Fruit fly (Drosophila melanogaster): ENCODE data around the gene CG33647.
A peak's percentile ranks its signal among the peaks of the same experiment; 100 is the strongest.

CG33647 gene

DNA sequence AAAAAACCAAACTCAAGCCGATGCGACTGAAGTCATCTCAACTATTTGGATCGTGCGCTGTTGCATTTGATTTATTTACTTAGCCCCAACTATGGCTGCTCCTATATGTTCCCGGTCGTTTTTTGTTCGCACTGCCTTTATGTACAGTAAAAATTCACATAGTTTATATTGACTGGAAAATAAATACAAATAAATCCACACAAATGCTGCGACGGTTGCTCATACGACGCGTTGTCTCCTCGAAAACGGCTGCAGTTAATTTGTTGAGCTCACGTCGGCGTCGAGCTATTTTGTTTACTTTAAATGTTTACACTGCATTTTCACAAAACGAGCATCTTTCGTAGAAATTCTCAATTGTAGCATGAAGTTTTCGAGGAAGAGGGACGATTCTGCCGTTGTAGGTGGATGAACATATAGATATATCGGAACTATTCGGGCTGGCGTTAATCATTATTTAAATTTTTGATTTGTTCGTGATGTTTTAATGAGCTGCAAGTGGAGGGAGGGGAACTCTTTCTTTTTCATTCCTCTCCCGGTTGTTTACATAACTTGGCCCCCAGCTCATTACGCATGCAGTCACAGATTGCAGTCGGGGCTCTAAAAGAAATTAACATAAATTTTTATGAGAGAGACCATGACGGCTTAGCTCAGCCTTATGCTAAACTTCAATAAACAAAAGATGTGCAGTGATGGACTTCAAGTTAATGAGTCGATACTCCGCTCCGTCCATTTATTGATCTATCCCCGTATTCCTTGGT lies 44.1 kb upstream of the CG33647 start:
- TF ChIP-seq dmrt93B (GFP tag; optimal IDR thresholded peaks at IDR 0.05) (no peak), h (GFP tag; optimal IDR thresholded peaks at IDR 0.05) (no peak), rgr (GFP tag; optimal IDR thresholded peaks at IDR 0.05) (no peak), psq (GFP tag; optimal IDR thresholded peaks at IDR 0.05) (no peak), sv (GFP tag; optimal IDR thresholded peaks at IDR 0.05) (no peak), foxo (GFP tag; optimal IDR thresholded peaks at IDR 0.05) (no peak), Sp1 (GFP tag; optimal IDR thresholded peaks at IDR 0.05) (no peak), usp (GFP tag; optimal IDR thresholded peaks at IDR 0.05) (no peak), Jra (GFP tag; optimal IDR thresholded peaks at IDR 0.05) (no peak), lola (GFP tag; optimal IDR thresholded peaks at IDR 0.05) (no peak)

dm6 chr3L:19193154-19193553 lies 43.0 kb upstream of the CG33647 start:
- TF ChIP-seq dl (GFP tag; optimal IDR thresholded peaks at IDR 0.05; ENCODE audit: insufficient read depth in 1 of 2, partially characterized antibody in 2 of 2) (no peak), sv (GFP tag; optimal IDR thresholded peaks at IDR 0.05) (no peak), rgr (GFP tag; optimal IDR thresholded peaks at IDR 0.05) (no peak), CG32264 (GFP tag; optimal IDR thresholded peaks at IDR 0.05) (no peak), Mio (GFP tag; optimal IDR thresholded peaks at IDR 0.05) (no peak), Hr78 (GFP tag; optimal IDR thresholded peaks at IDR 0.05) (no peak), Vsx2 (GFP tag; optimal IDR thresholded peaks at IDR 0.05; ENCODE audit: partially characterized antibody) (no peak), dsf (GFP tag; optimal IDR thresholded peaks at IDR 0.05; ENCODE audit: borderline replicate concordance) (no peak), HLH106 (tag; optimal IDR thresholded peaks at IDR 0.05) (no peak), Rel (GFP tag; optimal IDR thresholded peaks at IDR 0.05) (no peak), Rel (tag; optimal IDR thresholded peaks at IDR 0.05) (no peak), GATAd (GFP tag; optimal IDR thresholded peaks at IDR 0.05) (no peak), Dif (GFP tag; optimal IDR thresholded peaks at IDR 0.05; ENCODE audit: partially characterized antibody) (no peak)

- peak; percentile 95 for TF ChIP-seq OdsH (GFP tag; optimal IDR thresholded peaks at IDR 0.05)
- no peak for TF ChIP-seq Dfd (GFP tag; optimal IDR thresholded peaks at IDR 0.05)
- TF ChIP-seq br (GFP tag; optimal IDR thresholded peaks at IDR 0.05): peak; percentile 82
- TF ChIP-seq psq (GFP tag; optimal IDR thresholded peaks at IDR 0.05): peak; percentile 94
- TF ChIP-seq sage (GFP tag; optimal IDR thresholded peaks at IDR 0.05): peak; percentile 89
- peak; percentile 50 for TF ChIP-seq dsf (GFP tag; optimal IDR thresholded peaks at IDR 0.05; ENCODE audit: borderline replicate concordance)
- TF ChIP-seq HLH106 (tag; optimal IDR thresholded peaks at IDR 0.05): peak; percentile 91
- peak; percentile 93 for TF ChIP-seq brk (GFP tag; optimal IDR thresholded peaks at IDR 0.05)
- TF ChIP-seq dl (GFP tag; optimal IDR thresholded peaks at IDR 0.05; ENCODE audit: insufficient read depth in 1 of 2, partially characterized antibody in 2 of 2): no peak
- TF ChIP-seq CG9705 (GFP tag; optimal IDR thresholded peaks at IDR 0.05): peak; percentile 75
- TF ChIP-seq lola (GFP tag; optimal IDR thresholded peaks at IDR 0.05): no peak
- peak; percentile 84 for TF ChIP-seq dmrt93B (GFP tag; optimal IDR thresholded peaks at IDR 0.05)
- peak; percentile 92 for TF ChIP-seq Rel (GFP tag; optimal IDR thresholded peaks at IDR 0.05)
- TF ChIP-seq Rel (tag; optimal IDR thresholded peaks at IDR 0.05): peak; percentile 51
- TF ChIP-seq CrebA (GFP tag; optimal IDR thresholded peaks at IDR 0.05; ENCODE audit: borderline replicate concordance): peak; percentile 50
- TF ChIP-seq Dif (GFP tag; optimal IDR thresholded peaks at IDR 0.05; ENCODE audit: partially characterized antibody): peak; percentile 10
- no peak for TF ChIP-seq Mio (GFP tag; optimal IDR thresholded peaks at IDR 0.05)
- no peak for TF ChIP-seq jim (GFP tag; optimal IDR thresholded peaks at IDR 0.05)
- TF ChIP-seq Abd-B (GFP tag; optimal IDR thresholded peaks at IDR 0.05): no peak
- peak; percentile 71 for TF ChIP-seq Hr83 (GFP tag; optimal IDR thresholded peaks at IDR 0.05; ENCODE audit: poor library complexity, severe bottlenecking)
- no peak for TF ChIP-seq Hr78 (GFP tag; optimal IDR thresholded peaks at IDR 0.05)
- TF ChIP-seq woc (GFP tag; optimal IDR thresholded peaks at IDR 0.05): peak; percentile 75
- TF ChIP-seq pan (optimal IDR thresholded peaks at IDR 0.05): no peak
- TF ChIP-seq foxo (GFP tag; optimal IDR thresholded peaks at IDR 0.05): peak in 1 of 2 experiments; percentile 94
- no peak for TF ChIP-seq N (GFP tag; optimal IDR thresholded peaks at IDR 0.05)
- no peak for TF ChIP-seq GATAd (GFP tag; optimal IDR thresholded peaks at IDR 0.05)
- peak; percentile 92 for TF ChIP-seq Sp1 (GFP tag; optimal IDR thresholded peaks at IDR 0.05)
- TF ChIP-seq fru (GFP tag; optimal IDR thresholded peaks at IDR 0.05): peak; percentile 89
- peak; percentile 78 for TF ChIP-seq Vsx2 (GFP tag; optimal IDR thresholded peaks at IDR 0.05; ENCODE audit: partially characterized antibody)
- peak; percentile 88 for TF ChIP-seq Hnf4 (GFP tag; optimal IDR thresholded peaks at IDR 0.05)
- peak; percentile 45 for TF ChIP-seq CG32264 (GFP tag; optimal IDR thresholded peaks at IDR 0.05)
- peak; percentile 83 for TF ChIP-seq ey (GFP tag; optimal IDR thresholded peaks at IDR 0.05)
- TF ChIP-seq Myc (optimal IDR thresholded peaks at IDR 0.05): no peak
- TF ChIP-seq usp (GFP tag; optimal IDR thresholded peaks at IDR 0.05): no peak
- peak; percentile 90 for TF ChIP-seq h (GFP tag; optimal IDR thresholded peaks at IDR 0.05)
- peak; percentile 57 for TF ChIP-seq Jra (GFP tag; optimal IDR thresholded peaks at IDR 0.05)
- peak; percentile 95 for TF ChIP-seq rgr (GFP tag; optimal IDR thresholded peaks at IDR 0.05)
- peak; percentile 56 for TF ChIP-seq tai (GFP tag; optimal IDR thresholded peaks at IDR 0.05)
- no peak for TF ChIP-seq sv (GFP tag; optimal IDR thresholded peaks at IDR 0.05)
These were observed 42.0 kb upstream of the CG33647 start for dm6 chr3L:19194066-19194683.

Measured in whole organism, wandering third instar larva.